Fruit fly (Drosophila melanogaster): Measurements from ENCODE around the gene aay.

Gene aay

DNA sequence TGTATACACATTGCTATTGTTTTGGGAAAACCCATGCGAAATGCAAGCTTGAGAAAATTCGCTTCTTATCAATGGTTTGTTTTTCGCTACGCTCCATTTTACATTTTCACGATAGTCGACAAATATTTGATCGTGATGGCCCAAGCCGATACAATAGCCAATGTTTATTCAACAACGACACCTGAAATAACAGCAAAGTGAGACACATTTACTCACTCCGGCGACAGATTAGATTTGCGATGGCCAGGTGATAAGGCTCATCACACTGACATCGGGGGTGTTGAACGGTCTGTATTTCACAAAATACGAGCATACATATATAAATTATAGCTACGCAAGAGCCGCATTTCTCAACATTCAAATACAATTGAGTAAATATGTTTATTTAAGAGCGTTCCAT is 25.9 kb upstream of the aay start (continued):
- 0 out of 3 replicates have a peak, but pooled peaks have one; percentile 53 for TF ChIP-seq z (GFP tag; IDR thresholded peaks at IDR 0.05)
- TF ChIP-seq CG15011 (GFP tag; optimal IDR thresholded peaks at IDR 0.05) = peak; percentile 87
- TF ChIP-seq CG15601 (tag; optimal IDR thresholded peaks at IDR 0.05) = peak; percentile 36
- TF ChIP-seq gsb (GFP tag; IDR thresholded peaks at IDR 0.05) = peak; percentile 35; the same call in 1 of the 2 replicates
- TF ChIP-seq jing (GFP tag; optimal IDR thresholded peaks at IDR 0.05) = no peak
- peak; percentile 35; the same call in 1 of the 2 replicates for TF ChIP-seq seq (GFP tag; IDR thresholded peaks at IDR 0.05)
- TF ChIP-seq Bdp1 (GFP tag; optimal IDR thresholded peaks at IDR 0.05) = peak; percentile 18
- peak; percentile 95 for TF ChIP-seq ash1 (GFP tag; optimal IDR thresholded peaks at IDR 0.05)
- TF ChIP-seq CG12219 (GFP tag; optimal IDR thresholded peaks at IDR 0.05) = peak; percentile 30
- TF ChIP-seq salm (tag; optimal IDR thresholded peaks at IDR 0.05) = peak; percentile 29
- TF ChIP-seq Neu2 (GFP tag; optimal IDR thresholded peaks at IDR 0.05; ENCODE audit: borderline replicate concordance) = no peak
- TF ChIP-seq CG6765 (GFP tag; optimal IDR thresholded peaks at IDR 0.05) = peak; percentile 89
- no peak for TF ChIP-seq mld (GFP tag; IDR thresholded peaks at IDR 0.05; ENCODE audit: partially characterized antibody)
- 0 out of 2 replicates have a peak, but pooled peaks have one; percentile 31 for TF ChIP-seq Nf-YA (GFP tag; IDR thresholded peaks at IDR 0.05)
- peak; percentile 69 for TF ChIP-seq CG9727 (GFP tag; optimal IDR thresholded peaks at IDR 0.05)
- TF ChIP-seq dpn (GFP tag; optimal IDR thresholded peaks at IDR 0.05) = peak in 1 of 2 experiments; percentile 67
- peak; percentile 87 for TF ChIP-seq Hmr (GFP tag; optimal IDR thresholded peaks at IDR 0.05)
- TF ChIP-seq CG12769 (tag; optimal IDR thresholded peaks at IDR 0.05) = peak; percentile 78
- peak; percentile 27 for TF ChIP-seq bigmax (GFP tag; optimal IDR thresholded peaks at IDR 0.05)
- 0 out of 2 replicates have a peak, but pooled peaks have one; percentile 48 for TF ChIP-seq CG16779 (GFP tag; IDR thresholded peaks at IDR 0.05)
- TF ChIP-seq slp2 (GFP tag; optimal IDR thresholded peaks at IDR 0.05) = no peak
- TF ChIP-seq zf30C (GFP tag; optimal IDR thresholded peaks at IDR 0.05) = no peak
- TF ChIP-seq CG14667 (GFP tag; IDR thresholded peaks at IDR 0.05) = no peak
- peak; percentile 66 for TF ChIP-seq Xrp1 (GFP tag; IDR thresholded peaks at IDR 0.05)
- TF ChIP-seq CG7271 (tag; optimal IDR thresholded peaks at IDR 0.05) = peak; percentile 28
- no peak for TF ChIP-seq jigr1 (GFP tag; IDR thresholded peaks at IDR 0.05)
- TF ChIP-seq CG6854 (GFP tag; optimal IDR thresholded peaks at IDR 0.05) = peak; percentile 82
- TF ChIP-seq Asciz (GFP tag; optimal IDR thresholded peaks at IDR 0.05) = peak; percentile 85
- peak; percentile 81 for TF ChIP-seq CG6683 (GFP tag; optimal IDR thresholded peaks at IDR 0.05)
- no peak for TF ChIP-seq crol (GFP tag; IDR thresholded peaks at IDR 0.05)
- TF ChIP-seq CG32532 (GFP tag; IDR thresholded peaks at IDR 0.05) = peak; percentile 30; the same call in 1 of the 2 replicates
- TF ChIP-seq CG17385 (GFP tag; optimal IDR thresholded peaks at IDR 0.05) = peak; percentile 36
- no peak for TF ChIP-seq H15 (GFP tag; IDR thresholded peaks at IDR 0.05)
- peak; percentile 89 for TF ChIP-seq HHEX (GFP tag; optimal IDR thresholded peaks at IDR 0.05)
- TF ChIP-seq schlank (tag; optimal IDR thresholded peaks at IDR 0.05) = peak; percentile 89
- TF ChIP-seq CG17912 (GFP tag; optimal IDR thresholded peaks at IDR 0.05) = peak; percentile 4
- TF ChIP-seq dmrt11E (tag; optimal IDR thresholded peaks at IDR 0.05) = no peak
- TF ChIP-seq CG18599 (GFP tag; optimal IDR thresholded peaks at IDR 0.05) = peak; percentile 96
- TF ChIP-seq CG11723 (GFP tag; optimal IDR thresholded peaks at IDR 0.05) = peak; percentile 46
- peak; percentile 55; the same call in 2 of the 3 replicates for TF ChIP-seq so (GFP tag; IDR thresholded peaks at IDR 0.05)
- TF ChIP-seq Mad (GFP tag; optimal IDR thresholded peaks at IDR 0.05) = no peak
- no peak for TF ChIP-seq chinmo (GFP tag; IDR thresholded peaks at IDR 0.05; ENCODE audit: partially characterized antibody)
- TF ChIP-seq fd3F (GFP tag; optimal IDR thresholded peaks at IDR 0.05) = peak; percentile 50
- TF ChIP-seq Eip74EF (GFP tag; optimal IDR thresholded peaks at IDR 0.05) = no peak
- TF ChIP-seq CG13123 (GFP tag; optimal IDR thresholded peaks at IDR 0.05) = no peak
- peak; percentile 69 for TF ChIP-seq pfk (GFP tag; optimal IDR thresholded peaks at IDR 0.05)
- no peak for TF ChIP-seq Dref (GFP tag; IDR thresholded peaks at IDR 0.05)
- TF ChIP-seq Max (GFP tag; optimal IDR thresholded peaks at IDR 0.05) = peak; percentile 57
- TF ChIP-seq H2.0 (GFP tag; IDR thresholded peaks at IDR 0.05) = no peak
- peak; percentile 23; the same call in 1 of the 2 replicates for TF ChIP-seq GATAe (GFP tag; conservative IDR thresholded peaks at IDR 0.05)

All from whole organism, embryonic.